Fruit fly (Drosophila melanogaster): Measurements from ENCODE around the gene CG14903.

The CG14903 gene

dm6 chr3R:16573483-16574145 is at the start of gene CG14903:
CG14903 (minus strand) TSS chr3R:16573752.
- no peak for TF ChIP-seq CG8478 (optimal IDR thresholded peaks at IDR 0.05)
- peak; percentile 92 to 93 for TF ChIP-seq CTCF (optimal IDR thresholded peaks at IDR 0.05)

- TF ChIP-seq CTCF (optimal IDR thresholded peaks at IDR 0.05) (no peak), CG8478 (optimal IDR thresholded peaks at IDR 0.05) (no peak)
Observed at dm6 chr3R:16620478-16620877, 46.9 kb upstream of the CG14903 start, which contains the start of gene CG14893. CG14893 (plus strand) TSS chr3R:16620778.

dm6 chr3R:16617650-16618049 is 44.1 kb upstream of the CG14903 start, which contains the start of gene CG17560:
CG17560 (plus strand) TSS chr3R:16617950.
- TF ChIP-seq CTCF (optimal IDR thresholded peaks at IDR 0.05) (no peak), CG8478 (optimal IDR thresholded peaks at IDR 0.05) (no peak)

dm6 chr3R:16615009-16615408 is 41.5 kb upstream of the CG14903 start, which contains the start of gene CG17562:
CG17562 (plus strand) TSS chr3R:16615309.
- TF ChIP-seq CG8478 (optimal IDR thresholded peaks at IDR 0.05) (no peak), CTCF (optimal IDR thresholded peaks at IDR 0.05) (no peak)

dm6 chr3R:16614241-16614640 is 40.7 kb upstream of the CG14903 start, which contains the start of gene CG10340:
CG10340 (minus strand) TSS chr3R:16614391.
- TF ChIP-seq CTCF (optimal IDR thresholded peaks at IDR 0.05) (peak in 1 of 2 experiments; percentile 10), CG8478 (optimal IDR thresholded peaks at IDR 0.05) (no peak)

- no peak for TF ChIP-seq CTCF (optimal IDR thresholded peaks at IDR 0.05)
- TF ChIP-seq CG8478 (optimal IDR thresholded peaks at IDR 0.05) = no peak
Observed at dm6 chr3R:16613300-16613699, 39.7 kb upstream of the CG14903 start, which contains the start of gene CG12783. CG12783 (minus strand) TSS chr3R:16613400.

- no peak for TF ChIP-seq CTCF (optimal IDR thresholded peaks at IDR 0.05)
- TF ChIP-seq CG8478 (optimal IDR thresholded peaks at IDR 0.05) = no peak
Observed at dm6 chr3R:16611240-16611639, 37.7 kb upstream of the CG14903 start.

dm6 chr3R:16608920-16609319 is 35.4 kb upstream of the CG14903 start, which contains the start of gene NPF:
NPF (plus strand) TSS chr3R:16609220.
- no peak for TF ChIP-seq CTCF (optimal IDR thresholded peaks at IDR 0.05)
- TF ChIP-seq CG8478 (optimal IDR thresholded peaks at IDR 0.05) = no peak

- TF ChIP-seq CG8478 (optimal IDR thresholded peaks at IDR 0.05) (no peak), CTCF (optimal IDR thresholded peaks at IDR 0.05) (no peak)
Observed at dm6 chr3R:16605929-16606328, 32.4 kb upstream of the CG14903 start.

- TF ChIP-seq CTCF (optimal IDR thresholded peaks at IDR 0.05) (no peak), CG8478 (optimal IDR thresholded peaks at IDR 0.05) (no peak)
Observed at dm6 chr3R:16604715-16605114, 31.2 kb upstream of the CG14903 start, which contains the start of gene CG10345. CG10345 (minus strand) TSS chr3R:16604861.

- no peak for TF ChIP-seq CG8478 (optimal IDR thresholded peaks at IDR 0.05)
- no peak for TF ChIP-seq CTCF (optimal IDR thresholded peaks at IDR 0.05)
Observed at dm6 chr3R:16600735-16601134, 27.2 kb upstream of the CG14903 start.

dm6 chr3R:16599647-16600046 is 26.1 kb upstream of the CG14903 start:
- no peak for TF ChIP-seq CG8478 (optimal IDR thresholded peaks at IDR 0.05)
- TF ChIP-seq CTCF (optimal IDR thresholded peaks at IDR 0.05) = no peak

dm6 chr3R:16594961-16595360 is 21.4 kb upstream of the CG14903 start:
- no peak for TF ChIP-seq CTCF (optimal IDR thresholded peaks at IDR 0.05)

dm6 chr3R:16594056-16594858 is 20.7 kb upstream of the CG14903 start, which contains the start of gene CG14892:
CG14892 (plus strand) TSS chr3R:16594414.
- TF ChIP-seq CG8478 (optimal IDR thresholded peaks at IDR 0.05) = no peak
- no peak for TF ChIP-seq CTCF (optimal IDR thresholded peaks at IDR 0.05)

- TF ChIP-seq CG8478 (optimal IDR thresholded peaks at IDR 0.05) = no peak
Observed at dm6 chr3R:16591407-16591806, 17.9 kb upstream of the CG14903 start.

dm6 chr3R:16583605-16584004 is 10.1 kb upstream of the CG14903 start, which contains the start of gene Scp2:
Scp2 (minus strand) TSS chr3R:16583663.
- TF ChIP-seq CTCF (optimal IDR thresholded peaks at IDR 0.05) (no peak), CG8478 (optimal IDR thresholded peaks at IDR 0.05) (no peak)

Measured in S2 (cell line).